Fruit fly (Drosophila melanogaster): Measurements from ENCODE around the gene fz.

fz gene

dm6 chr3L:14362028-14362427 lies 87.9 kb downstream of the fz start:
- no peak for TF ChIP-seq CG5204 (GFP tag; optimal IDR thresholded peaks at IDR 0.05)
- peak; percentile 58 for TF ChIP-seq CG14711 (tag; optimal IDR thresholded peaks at IDR 0.05)
- TF ChIP-seq tj (GFP tag; optimal IDR thresholded peaks at IDR 0.05), result peak; percentile 81
- TF ChIP-seq CG7101 (tag; optimal IDR thresholded peaks at IDR 0.05), result no peak
- TF ChIP-seq CG7045 (GFP tag; optimal IDR thresholded peaks at IDR 0.05), result no peak
- no peak for TF ChIP-seq CG11617 (GFP tag; optimal IDR thresholded peaks at IDR 0.05)
- TF ChIP-seq Mnt (GFP tag; optimal IDR thresholded peaks at IDR 0.05), result no peak

dm6 chr3L:14362660-14363059 lies 88.5 kb downstream of the fz start:
- TF ChIP-seq CG11617 (GFP tag; optimal IDR thresholded peaks at IDR 0.05) (no peak), CG14711 (tag; optimal IDR thresholded peaks at IDR 0.05) (no peak), CG1620 (GFP tag; optimal IDR thresholded peaks at IDR 0.05) (no peak)

dm6 chr3L:14363103-14363751 lies 89.1 kb downstream of the fz start:
- TF ChIP-seq pad (GFP tag; optimal IDR thresholded peaks at IDR 0.05) (no peak), CG7045 (GFP tag; optimal IDR thresholded peaks at IDR 0.05) (no peak), tj (GFP tag; optimal IDR thresholded peaks at IDR 0.05) (peak; percentile 3)

- no peak for TF ChIP-seq cic (GFP tag; optimal IDR thresholded peaks at IDR 0.05)
- TF ChIP-seq toe (GFP tag; optimal IDR thresholded peaks at IDR 0.05), result no peak
- no peak for TF ChIP-seq CG1620 (GFP tag; optimal IDR thresholded peaks at IDR 0.05)
- TF ChIP-seq CG11617 (GFP tag; optimal IDR thresholded peaks at IDR 0.05), result no peak
- TF ChIP-seq CG7101 (tag; optimal IDR thresholded peaks at IDR 0.05), result no peak
- TF ChIP-seq Mnt (GFP tag; optimal IDR thresholded peaks at IDR 0.05), result no peak
- no peak for TF ChIP-seq CG7045 (GFP tag; optimal IDR thresholded peaks at IDR 0.05)
- no peak for TF ChIP-seq Hr96 (GFP tag; optimal IDR thresholded peaks at IDR 0.05)
- no peak for TF ChIP-seq ovo (GFP tag; optimal IDR thresholded peaks at IDR 0.05)
- TF ChIP-seq Crg-1 (GFP tag; optimal IDR thresholded peaks at IDR 0.05), result no peak
- TF ChIP-seq bab1 (GFP tag; optimal IDR thresholded peaks at IDR 0.05), result no peak
- no peak for TF ChIP-seq cnc (optimal IDR thresholded peaks at IDR 0.05)
- no peak for TF ChIP-seq CG5204 (GFP tag; optimal IDR thresholded peaks at IDR 0.05)
- TF ChIP-seq pad (GFP tag; optimal IDR thresholded peaks at IDR 0.05), result no peak
Observed at dm6 chr3L:14364701-14365100, 90.6 kb downstream of the fz start.

- TF ChIP-seq CG7045 (GFP tag; optimal IDR thresholded peaks at IDR 0.05) (no peak), ovo (GFP tag; optimal IDR thresholded peaks at IDR 0.05) (no peak), Hr96 (GFP tag; optimal IDR thresholded peaks at IDR 0.05) (no peak), Mnt (GFP tag; optimal IDR thresholded peaks at IDR 0.05) (no peak), cic (GFP tag; optimal IDR thresholded peaks at IDR 0.05) (no peak), CG11617 (GFP tag; optimal IDR thresholded peaks at IDR 0.05) (no peak), Clk (GFP tag; optimal IDR thresholded peaks at IDR 0.05) (no peak), kay (GFP tag; ENCODE audit: borderline replicate concordance) (no peak), Crg-1 (GFP tag; optimal IDR thresholded peaks at IDR 0.05) (no peak), CG5204 (GFP tag; optimal IDR thresholded peaks at IDR 0.05) (no peak), CG1620 (GFP tag; optimal IDR thresholded peaks at IDR 0.05) (no peak), CG33017 (tag; optimal IDR thresholded peaks at IDR 0.05) (no peak)
Observed at dm6 chr3L:14365440-14365839, 91.3 kb downstream of the fz start.

- TF ChIP-seq Mnt (GFP tag; optimal IDR thresholded peaks at IDR 0.05) (no peak), CG5204 (GFP tag; optimal IDR thresholded peaks at IDR 0.05) (no peak), cnc (optimal IDR thresholded peaks at IDR 0.05) (no peak), CG11617 (GFP tag; optimal IDR thresholded peaks at IDR 0.05) (no peak), CG33017 (tag; optimal IDR thresholded peaks at IDR 0.05) (no peak), pad (GFP tag; optimal IDR thresholded peaks at IDR 0.05) (no peak), tj (GFP tag; optimal IDR thresholded peaks at IDR 0.05) (no peak), CG14711 (tag; optimal IDR thresholded peaks at IDR 0.05) (no peak), toe (GFP tag; optimal IDR thresholded peaks at IDR 0.05) (no peak), CG1620 (GFP tag; optimal IDR thresholded peaks at IDR 0.05) (no peak), cic (GFP tag; optimal IDR thresholded peaks at IDR 0.05) (no peak), CG7045 (GFP tag; optimal IDR thresholded peaks at IDR 0.05) (no peak), CG7101 (tag; optimal IDR thresholded peaks at IDR 0.05) (no peak), Clk (GFP tag; optimal IDR thresholded peaks at IDR 0.05) (no peak), CG12768 (GFP tag; optimal IDR thresholded peaks at IDR 0.05) (no peak), Crg-1 (GFP tag; optimal IDR thresholded peaks at IDR 0.05) (no peak), ovo (GFP tag; optimal IDR thresholded peaks at IDR 0.05) (no peak)
Observed at dm6 chr3L:14366124-14366523, 92.0 kb downstream of the fz start.

dm6 chr3L:14369607-14370006 lies 95.5 kb downstream of the fz start, which contains the start of gene CG13481:
CG13481 (minus strand) TSS chr3L:14369707.
- TF ChIP-seq CG1620 (GFP tag; optimal IDR thresholded peaks at IDR 0.05), result no peak
- TF ChIP-seq cnc (optimal IDR thresholded peaks at IDR 0.05), result no peak
- no peak for TF ChIP-seq CG33017 (tag; optimal IDR thresholded peaks at IDR 0.05)
- TF ChIP-seq CG14711 (tag; optimal IDR thresholded peaks at IDR 0.05), result no peak
- no peak for TF ChIP-seq Clk (GFP tag; optimal IDR thresholded peaks at IDR 0.05)
- no peak for TF ChIP-seq toe (GFP tag; optimal IDR thresholded peaks at IDR 0.05)
- TF ChIP-seq kay (GFP tag; ENCODE audit: borderline replicate concordance), result no peak
- TF ChIP-seq CG7045 (GFP tag; optimal IDR thresholded peaks at IDR 0.05), result no peak
- no peak for TF ChIP-seq CG5204 (GFP tag; optimal IDR thresholded peaks at IDR 0.05)
- no peak for TF ChIP-seq Hr96 (GFP tag; optimal IDR thresholded peaks at IDR 0.05)
- no peak for TF ChIP-seq CG12768 (GFP tag; optimal IDR thresholded peaks at IDR 0.05)

Measured in whole organism, adult.